Fruit fly (Drosophila melanogaster) whole organism, wandering third instar larva: ENCODE measurements around the gene Acp29AB.

ENCODE experiments used
- Abd-B ChIP-seq: fragments of >200 bp; optimal IDR thresholded peaks from 2 replicates; lab custom pipeline; 2017; ENCODE audit warnings: missing biosample characterization, missing genetic modification characterization
- CG32264 ChIP-seq: fragments of 200-800 bp; sonication (Bioruptor generic); optimal IDR thresholded peaks from 2 replicates; lab custom pipeline; 2016; ENCODE audit warnings: missing biosample characterization, missing genetic modification characterization
- CG9705 ChIP-seq: fragments of 200-800 bp; sonication (Bioruptor generic); optimal IDR thresholded peaks from 2 replicates; lab custom pipeline; 2018; ENCODE audit warnings: missing biosample characterization, mild to moderate bottlenecking, missing genetic modification characterization
- CrebA ChIP-seq: fragments of 200-800 bp; sonication (Bioruptor generic); optimal IDR thresholded peaks from 2 replicates; lab custom pipeline; 2016; ENCODE audit warnings: missing biosample characterization, mild to moderate bottlenecking, missing genetic modification characterization, borderline replicate concordance
- Dfd ChIP-seq: fragments of >200 bp; optimal IDR thresholded peaks from 2 replicates; lab custom pipeline; 2017; ENCODE audit warnings: missing biosample characterization, missing genetic modification characterization
- Dif ChIP-seq: fragments of 200-275, 200-300 bp; sonication (Bioruptor generic); optimal IDR thresholded peaks from 2 replicates; lab custom pipeline; 2018; ENCODE audit warnings: missing biosample characterization, missing genetic modification characterization; ENCODE audit not compliant: partially characterized antibody
- GATAd ChIP-seq: sonication (Bioruptor generic); optimal IDR thresholded peaks from 2 replicates; lab custom pipeline; 2016; ENCODE audit warnings: missing biosample characterization, missing genetic modification characterization
- HLH106 ChIP-seq: fragments of 200-800 bp; optimal IDR thresholded peaks from 3 replicates; lab custom pipeline; 2019; ENCODE audit warnings: missing biosample characterization, mild to moderate bottlenecking, missing genetic modification characterization, moderate library complexity
- Hnf4 ChIP-seq: fragments of 200-800 bp; sonication (Bioruptor generic); optimal IDR thresholded peaks from 2 replicates; lab custom pipeline; 2016; ENCODE audit warnings: missing biosample characterization, mild to moderate bottlenecking, missing genetic modification characterization
- Hr78 ChIP-seq: fragments of >200 bp; optimal IDR thresholded peaks from 2 replicates; lab custom pipeline; 2017; ENCODE audit warnings: missing biosample characterization, missing genetic modification characterization
- Hr83 ChIP-seq: fragments of 200-300 bp; sonication (Bioruptor generic); optimal IDR thresholded peaks from 2 replicates; lab custom pipeline; 2016; ENCODE audit warnings: missing biosample characterization, mild to moderate bottlenecking, missing genetic modification characterization, moderate library complexity; ENCODE audit not compliant: poor library complexity, severe bottlenecking
- Jra ChIP-seq: sonication (Bioruptor generic); optimal IDR thresholded peaks from 2 replicates; lab custom pipeline; 2016; ENCODE audit warnings: missing biosample characterization, missing genetic modification characterization
- Mio ChIP-seq: sonication (Bioruptor generic); optimal IDR thresholded peaks from 2 replicates; lab custom pipeline; 2016; ENCODE audit warnings: missing biosample characterization, missing genetic modification characterization
- Myc ChIP-seq: fragments of >200 bp; optimal IDR thresholded peaks from 2 replicates; lab custom pipeline; 2017
- N ChIP-seq: fragments of >200 bp; optimal IDR thresholded peaks from 2 replicates; lab custom pipeline; 2018; ENCODE audit warnings: missing biosample characterization, missing external identifiers, missing genetic modification characterization
- OdsH ChIP-seq: fragments of 200-800 bp; sonication (Bioruptor generic); optimal IDR thresholded peaks from 2 replicates; lab custom pipeline; 2016; ENCODE audit warnings: missing biosample characterization, mild to moderate bottlenecking, missing genetic modification characterization
- Rel ChIP-seq, 2 experiments: fragments of 200-800 bp; sonication (Bioruptor generic) in 1 of 2; optimal IDR thresholded peaks; 2 replicates in 1 of 2; 3 replicates in 1 of 2; lab custom pipeline; 2016 to 2019; ENCODE audit warnings: mild to moderate bottlenecking in 2 of 2, missing biosample characterization in 2 of 2, missing genetic modification characterization in 2 of 2, moderate library complexity in 1 of 2
- Sp1 ChIP-seq: fragments of 200-800 bp; sonication (Bioruptor generic); optimal IDR thresholded peaks from 3 replicates; lab custom pipeline; 2019; ENCODE audit warnings: missing biosample characterization, mild to moderate bottlenecking, missing genetic modification characterization, moderate library complexity
- Vsx2 ChIP-seq: fragments of 200-300, 225-300 bp; sonication (Bioruptor generic); optimal IDR thresholded peaks from 2 replicates; lab custom pipeline; 2018; ENCODE audit warnings: missing biosample characterization, missing genetic modification characterization; ENCODE audit not compliant: partially characterized antibody
- br ChIP-seq: fragments of 200-800 bp; sonication (Bioruptor generic); optimal IDR thresholded peaks from 2 replicates; lab custom pipeline; 2016; ENCODE audit warnings: missing biosample characterization, missing genetic modification characterization
- brk ChIP-seq: fragments of 200-800 bp; sonication (Bioruptor generic); optimal IDR thresholded peaks from 2 replicates; lab custom pipeline; 2016; ENCODE audit warnings: missing biosample characterization, mild to moderate bottlenecking, missing genetic modification characterization
- dl ChIP-seq, 2 experiments: fragments of 175-275, 200-275 bp in 1 of 2; fragments of 200-275 bp in 1 of 2; sonication (Bioruptor generic); optimal IDR thresholded peaks; lab custom pipeline; 2018; ENCODE audit warnings: mild to moderate bottlenecking in 2 of 2, missing biosample characterization in 2 of 2, missing genetic modification characterization in 2 of 2, moderate library complexity in 2 of 2; ENCODE audit not compliant: partially characterized antibody in 2 of 2, insufficient read depth in 1 of 2
- dmrt93B ChIP-seq: fragments of 200-800 bp; sonication (Bioruptor generic); optimal IDR thresholded peaks from 2 replicates; lab custom pipeline; 2018; ENCODE audit warnings: missing biosample characterization, mild to moderate bottlenecking, missing genetic modification characterization
- dsf ChIP-seq: sonication (Bioruptor generic); optimal IDR thresholded peaks from 2 replicates; lab custom pipeline; 2016; ENCODE audit warnings: missing biosample characterization, missing genetic modification characterization, borderline replicate concordance
- ey ChIP-seq: fragments of 200-800 bp; sonication (Bioruptor generic); optimal IDR thresholded peaks from 2 replicates; lab custom pipeline; 2016; ENCODE audit warnings: missing biosample characterization, missing genetic modification characterization
- foxo ChIP-seq, 2 experiments: fragments of 200-800 bp; sonication (Bioruptor generic); optimal IDR thresholded peaks; 2 replicates in 1 of 2; 3 replicates in 1 of 2; lab custom pipeline; 2016 to 2017; ENCODE audit warnings: missing biosample characterization in 2 of 2, missing genetic modification characterization in 2 of 2
- fru ChIP-seq: fragments of 200-800 bp; sonication (Bioruptor generic); optimal IDR thresholded peaks from 3 replicates; lab custom pipeline; 2016; ENCODE audit warnings: missing biosample characterization, mild to moderate bottlenecking, missing genetic modification characterization
- h ChIP-seq: fragments of 200-800 bp; sonication (Bioruptor generic); optimal IDR thresholded peaks from 3 replicates; lab custom pipeline; 2016; ENCODE audit warnings: missing biosample characterization, mild to moderate bottlenecking, missing genetic modification characterization
- jim ChIP-seq: fragments of 175-275, 200-325 bp; sonication (Bioruptor generic); optimal IDR thresholded peaks from 2 replicates; lab custom pipeline; 2016; ENCODE audit warnings: missing biosample characterization, mild to moderate bottlenecking, missing genetic modification characterization
- lola ChIP-seq: fragments of >200 bp; optimal IDR thresholded peaks from 2 replicates; lab custom pipeline; 2017; ENCODE audit warnings: missing biosample characterization, missing genetic modification characterization
- pan ChIP-seq: fragments of >200 bp; optimal IDR thresholded peaks from 2 replicates; lab custom pipeline; 2017
- psq ChIP-seq: fragments of 200-800 bp; sonication (Bioruptor generic); optimal IDR thresholded peaks from 3 replicates; lab custom pipeline; 2017; ENCODE audit warnings: missing biosample characterization, mild to moderate bottlenecking, missing genetic modification characterization, moderate library complexity
- rgr ChIP-seq: fragments of 200-800 bp; sonication (Bioruptor generic); optimal IDR thresholded peaks from 3 replicates; lab custom pipeline; 2016; ENCODE audit warnings: missing biosample characterization, mild to moderate bottlenecking, missing genetic modification characterization
- sage ChIP-seq: fragments of 200-800 bp; sonication (Bioruptor generic); optimal IDR thresholded peaks from 2 replicates; lab custom pipeline; 2016; ENCODE audit warnings: missing biosample characterization, mild to moderate bottlenecking, missing genetic modification characterization
- sv ChIP-seq: fragments of 200-800 bp; sonication (Bioruptor generic); optimal IDR thresholded peaks from 3 replicates; lab custom pipeline; 2016; ENCODE audit warnings: missing biosample characterization, missing genetic modification characterization
- tai ChIP-seq: sonication (Bioruptor generic); optimal IDR thresholded peaks from 2 replicates; lab custom pipeline; 2016; ENCODE audit warnings: missing biosample characterization, missing genetic modification characterization
- usp ChIP-seq: fragments of >200 bp; optimal IDR thresholded peaks from 2 replicates; lab custom pipeline; 2017; ENCODE audit warnings: missing biosample characterization, missing genetic modification characterization
- woc ChIP-seq: sonication (Bioruptor generic); optimal IDR thresholded peaks from 2 replicates; lab custom pipeline; 2016; ENCODE audit warnings: missing biosample characterization, mild to moderate bottlenecking, missing genetic modification characterization

Acp29AB gene

DNA sequence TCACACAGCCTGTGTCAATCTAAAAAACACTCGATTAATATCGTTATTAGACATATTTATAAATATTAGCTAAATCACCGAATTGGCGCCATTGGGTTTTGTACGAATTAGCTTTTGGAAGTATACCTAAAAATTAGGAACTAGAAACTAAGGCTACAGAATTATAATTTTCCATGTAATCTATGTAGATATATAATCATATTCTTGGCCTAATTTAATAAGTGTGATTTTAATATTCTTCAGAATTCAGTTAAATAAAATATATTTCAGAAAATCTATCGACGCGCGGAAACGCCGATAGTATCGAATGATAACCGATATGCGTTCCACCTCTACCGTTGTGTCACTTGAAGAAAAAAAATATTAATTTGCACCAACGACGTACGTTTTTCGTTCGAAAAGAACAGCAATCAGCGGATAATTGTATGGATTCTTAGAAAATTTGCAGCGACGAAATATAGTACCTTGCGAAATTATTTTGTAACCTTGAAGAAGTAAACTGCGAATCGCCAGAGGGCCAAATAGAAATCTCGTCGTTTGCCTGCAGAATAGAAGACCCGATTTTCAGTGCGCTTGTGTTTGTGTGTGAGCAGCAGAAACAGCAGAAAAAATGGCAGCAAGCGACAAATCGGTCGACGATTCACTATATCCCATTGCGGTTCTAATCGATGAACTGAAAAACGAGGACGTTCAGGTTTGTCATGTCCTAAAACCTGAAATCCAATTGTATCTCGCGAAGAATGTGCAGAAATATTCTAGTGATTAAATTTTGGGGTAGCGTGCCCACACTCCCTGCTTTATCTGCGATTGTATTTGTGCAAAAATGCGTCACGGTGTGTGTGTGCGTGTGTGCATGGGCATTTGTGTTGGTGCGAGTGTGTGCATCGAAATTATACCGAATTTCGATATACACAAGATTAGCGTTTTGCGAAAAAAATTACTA, 27.1 kb downstream of the Acp29AB start, which contains the start of gene Pp2A-29B:
Gene Pp2A-29B (plus strand): TSS at position 338 of the 943 bp plus-strand sequence.
- TF ChIP-seq jim: no peak
- TF ChIP-seq OdsH (GFP tag; lab: Kevin White, UChicago): no peak
- peak; percentile 88 for TF ChIP-seq N (GFP tag; lab: Kevin White, UChicago)
- TF ChIP-seq dsf: peak; percentile 54
- TF ChIP-seq sage: peak; percentile 23
- TF ChIP-seq ey (GFP tag; lab: Kevin White, UChicago): peak; percentile 4
- peak; percentile 23 for TF ChIP-seq fru
- peak; percentile 19 for TF ChIP-seq CG9705 (GFP tag; lab: Kevin White, UChicago)
- TF ChIP-seq Myc (lab: Kevin White, UChicago): no peak
- no peak for TF ChIP-seq Dfd (GFP tag; lab: Kevin White, UChicago)
- TF ChIP-seq Jra (GFP tag; lab: Kevin White, UChicago): peak; percentile 63
- peak; percentile 81 for TF ChIP-seq brk
- peak in 1 of 2 experiments; percentile 23 for TF ChIP-seq foxo (GFP tag; optimal IDR thresholded peaks at IDR 0.05; lab: Kevin White, UChicago)
- no peak for TF ChIP-seq Vsx2
- no peak for TF ChIP-seq Rel (GFP tag; optimal IDR thresholded peaks at IDR 0.05; lab: Kevin White, UChicago)
- TF ChIP-seq Rel (tag; optimal IDR thresholded peaks at IDR 0.05; lab: Kevin White, UChicago): peak; percentile 31
- TF ChIP-seq psq (GFP tag; lab: Kevin White, UChicago): no peak
- peak; percentile 55 for TF ChIP-seq h
- TF ChIP-seq rgr: peak; percentile 38
- TF ChIP-seq sv (GFP tag; lab: Kevin White, UChicago): no peak
- TF ChIP-seq woc (GFP tag; lab: Kevin White, UChicago): peak; percentile 59
- TF ChIP-seq Dif (GFP tag; lab: Kevin White, UChicago): no peak
- peak; percentile 33 for TF ChIP-seq Sp1
- TF ChIP-seq Hr78 (GFP tag; lab: Kevin White, UChicago): no peak
- TF ChIP-seq Abd-B (GFP tag; lab: Kevin White, UChicago): no peak
- peak; percentile 49 for TF ChIP-seq HLH106 (tag; lab: Kevin White, UChicago)
- TF ChIP-seq Hr83 (GFP tag; lab: Kevin White, UChicago): no peak
- TF ChIP-seq Hnf4: peak; percentile 53

DNA sequence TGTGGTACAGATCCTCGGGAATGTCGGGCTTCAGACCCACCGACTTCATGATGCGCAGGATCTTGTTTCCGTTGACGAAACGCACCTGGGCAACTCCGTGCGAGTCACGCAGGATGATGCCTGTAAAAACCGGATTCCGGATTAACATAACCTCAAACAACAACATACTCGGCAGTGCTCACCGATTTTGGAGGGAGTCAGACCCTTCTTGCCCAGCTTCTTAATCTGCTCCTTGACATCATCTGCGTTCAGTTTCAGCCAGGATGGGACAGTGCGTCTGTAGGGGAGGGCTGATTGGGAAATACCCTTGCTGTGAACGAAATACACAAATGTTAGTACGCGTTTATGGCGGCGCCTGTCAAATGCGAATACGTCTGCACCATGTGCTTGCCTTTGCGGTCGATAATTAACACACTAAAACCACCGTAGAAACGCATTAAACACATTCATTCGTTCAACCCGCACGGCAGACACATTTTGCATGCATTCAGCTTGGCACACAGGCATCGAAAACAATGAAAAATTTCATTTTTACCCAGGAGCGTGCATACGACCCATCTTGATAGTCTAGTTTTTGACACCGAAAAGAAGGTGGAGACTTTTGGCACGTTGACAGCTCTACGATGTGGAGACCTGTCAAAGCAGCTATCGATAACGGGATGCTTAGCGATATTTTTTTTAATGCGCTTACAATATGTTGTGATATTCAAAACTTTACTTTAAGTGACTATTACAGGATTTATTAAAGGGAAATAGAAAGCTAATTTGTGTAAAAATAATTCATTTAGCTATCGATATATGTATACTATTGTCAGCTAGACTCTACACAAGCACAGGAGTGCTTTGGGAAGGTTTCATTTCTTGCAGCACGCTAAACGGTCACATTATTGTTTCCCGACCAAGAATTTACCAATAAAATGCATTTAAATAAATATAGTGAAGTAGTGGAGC, 28.7 kb downstream of the Acp29AB start, which contains the start of the genes RpS13 and CSN8:
Gene RpS13 (minus strand): TSS at position 657 of the 951 bp plus-strand sequence.
Gene CSN8 (plus strand): TSS at position 850 of the 951 bp plus-strand sequence.
- TF ChIP-seq usp (GFP tag; lab: Kevin White, UChicago) (no peak), CG32264 (no peak), br (GFP tag; lab: Kevin White, UChicago) (no peak), psq (GFP tag; lab: Kevin White, UChicago) (no peak), Hr83 (GFP tag; lab: Kevin White, UChicago) (no peak), rgr (peak; percentile 36), GATAd (GFP tag; lab: Kevin White, UChicago) (no peak), CG9705 (GFP tag; lab: Kevin White, UChicago) (peak; percentile 9), Hr78 (GFP tag; lab: Kevin White, UChicago) (no peak), Sp1 (peak; percentile 58), Dif (GFP tag; lab: Kevin White, UChicago) (no peak), jim (no peak), lola (GFP tag; lab: Kevin White, UChicago) (no peak), pan (lab: Kevin White, UChicago) (no peak), dl (GFP tag; optimal IDR thresholded peaks at IDR 0.05; lab: Kevin White, UChicago; ENCODE audit: insufficient read depth in 1 of 2, partially characterized antibody in 2 of 2) (no peak), N (GFP tag; lab: Kevin White, UChicago) (no peak), Myc (lab: Kevin White, UChicago) (peak; percentile 62), sage (no peak), foxo (GFP tag; optimal IDR thresholded peaks at IDR 0.05; lab: Kevin White, UChicago) (no peak), Jra (GFP tag; lab: Kevin White, UChicago) (no peak), HLH106 (tag; lab: Kevin White, UChicago) (no peak), brk (peak; percentile 38), fru (peak; percentile 20), tai (GFP tag; lab: Kevin White, UChicago) (peak; percentile 48), OdsH (GFP tag; lab: Kevin White, UChicago) (no peak), Dfd (GFP tag; lab: Kevin White, UChicago) (no peak), Abd-B (GFP tag; lab: Kevin White, UChicago) (no peak), Hnf4 (peak; percentile 32), Rel (GFP tag; optimal IDR thresholded peaks at IDR 0.05; lab: Kevin White, UChicago) (no peak), Rel (tag; optimal IDR thresholded peaks at IDR 0.05; lab: Kevin White, UChicago) (peak; percentile 3), h (peak; percentile 58), dsf (no peak), ey (GFP tag; lab: Kevin White, UChicago) (no peak), dmrt93B (GFP tag; lab: Kevin White, UChicago) (no peak), sv (GFP tag; lab: Kevin White, UChicago) (no peak), woc (GFP tag; lab: Kevin White, UChicago) (peak; percentile 7), Mio (GFP tag; lab: Kevin White, UChicago) (no peak), CrebA (GFP tag; lab: Kevin White, UChicago) (no peak), Vsx2 (no peak)
